Worm (Caenorhabditis elegans): ENCODE measurements around the gene srd-9.

- TF ChIP-seq cog-1 (tag; optimal IDR thresholded peaks at IDR 0.05) (no peak), ref-1 (GFP tag; conservative IDR thresholded peaks at IDR 0.05) (no peak), ztf-23 (GFP tag; IDR thresholded peaks at IDR 0.05) (no peak), tab-1 (GFP tag; IDR thresholded peaks at IDR 0.05) (no peak)
Observed at ce11 chrV:5392993-5393628, 41.5 kb downstream of the srd-9 start, which contains the start of gene C35A11.4.
